Worm (Caenorhabditis elegans): Measurements from ENCODE around the gene srlf-13.

Gene srlf-13

DNA sequence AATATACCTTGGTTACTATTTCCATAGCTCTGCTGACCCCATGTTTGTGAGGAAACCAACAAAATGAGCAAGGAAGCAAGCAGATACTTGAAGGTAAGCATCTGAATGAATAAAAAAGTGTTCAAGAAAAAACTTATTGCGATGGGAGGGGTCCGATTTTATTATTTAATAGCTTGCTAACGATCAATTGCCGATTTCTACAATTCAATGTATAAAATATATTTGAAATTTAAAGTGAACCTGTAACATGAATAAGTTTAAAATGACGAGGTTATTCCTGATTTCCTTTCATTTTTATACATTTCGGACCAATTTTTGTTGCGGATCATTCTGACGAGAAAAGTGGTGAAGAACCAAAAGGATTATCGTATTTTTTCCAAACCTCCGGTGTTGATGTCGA, at the start of gene srlf-13:
TSS of gene srlf-13 (minus strand) at position 101 of the 400 bp plus-strand sequence.
- no peak for TF ChIP-seq Y95B8A.8 (GFP tag; IDR thresholded peaks at IDR 0.05)
- no peak for TF ChIP-seq repo-1 (tag; optimal IDR thresholded peaks at IDR 0.05)
- TF ChIP-seq fkh-3 (tag; optimal IDR thresholded peaks at IDR 0.05): no peak
- TF ChIP-seq rpc-1 (optimal IDR thresholded peaks at IDR 0.05): no peak
- TF ChIP-seq rpc-1 (tag; optimal IDR thresholded peaks at IDR 0.05): no peak
- no peak for TF ChIP-seq nhr-80 (tag; optimal IDR thresholded peaks at IDR 0.05)
- TF ChIP-seq gei-17 (GFP tag; optimal IDR thresholded peaks at IDR 0.05): no peak
- no peak for TF ChIP-seq madf-10 (tag; optimal IDR thresholded peaks at IDR 0.05)
- TF ChIP-seq tlf-1 (GFP tag; optimal IDR thresholded peaks at IDR 0.05): no peak
- no peak for TF ChIP-seq ccch-3 (GFP tag; optimal IDR thresholded peaks at IDR 0.05)
- TF ChIP-seq mes-4 (tag; optimal IDR thresholded peaks at IDR 0.05): no peak

ce11 chrIV:10936906-10937540, 40.6 kb upstream of the srlf-13 start, which contains the start of gene fic-1:
TSS of gene fic-1 (plus strand) at chrIV:10937454.
- no peak for TF ChIP-seq ceh-100 (GFP tag; IDR thresholded peaks at IDR 0.05)
- no peak; the same call in 1 of the 2 replicates for TF ChIP-seq pbrm-1 (GFP tag; IDR thresholded peaks at IDR 0.05)
- peak; percentile 81 for TF ChIP-seq xnd-1 (tag; optimal IDR thresholded peaks at IDR 0.05)
- TF ChIP-seq snpc-1.1 (tag; optimal IDR thresholded peaks at IDR 0.05; ENCODE audit: insufficient read depth): no peak
- no peak for TF ChIP-seq Y79H2A.3 (GFP tag; conservative IDR thresholded peaks at IDR 0.05)
- no peak for TF ChIP-seq aptf-3 (GFP tag; IDR thresholded peaks at IDR 0.05)
- TF ChIP-seq lag-1 (GFP tag; IDR thresholded peaks at IDR 0.05): no peak
- no peak for TF ChIP-seq B0336.3 (GFP tag; IDR thresholded peaks at IDR 0.05)
- no peak for TF ChIP-seq F57A8.1 (GFP tag; optimal IDR thresholded peaks at IDR 0.05)
- TF ChIP-seq madf-3 (GFP tag; IDR thresholded peaks at IDR 0.05): no peak
- no peak for TF ChIP-seq tbx-9 (tag; optimal IDR thresholded peaks at IDR 0.05; ENCODE audit: borderline replicate concordance)
- TF ChIP-seq aptf-2 (GFP tag; conservative IDR thresholded peaks at IDR 0.05): no peak
- TF ChIP-seq nfya-2 (GFP tag; IDR thresholded peaks at IDR 0.05): no peak
- no peak for TF ChIP-seq pha-4 (tag; optimal IDR thresholded peaks at IDR 0.05)
- no peak for TF ChIP-seq ama-1 (optimal IDR thresholded peaks at IDR 0.05)
- no peak for TF ChIP-seq ama-1 (GFP tag; optimal IDR thresholded peaks at IDR 0.05)
- TF ChIP-seq attf-5 (GFP tag; optimal IDR thresholded peaks at IDR 0.05): peak; percentile 54
- TF ChIP-seq hrde-1 (tag; optimal IDR thresholded peaks at IDR 0.05; ENCODE audit: borderline replicate concordance): no peak
- TF ChIP-seq ztf-6 (GFP tag; IDR thresholded peaks at IDR 0.05): no peak
- TF ChIP-seq rec-8 (tag; optimal IDR thresholded peaks at IDR 0.05): no peak
- no peak for TF ChIP-seq mcd-1 (GFP tag; IDR thresholded peaks at IDR 0.05)
- TF ChIP-seq F39B2.1 (GFP tag; IDR thresholded peaks at IDR 0.05): no peak
- TF ChIP-seq lsl-1 (GFP tag; optimal IDR thresholded peaks at IDR 0.05): peak; percentile 86
- TF ChIP-seq rcor-1 (GFP tag; IDR thresholded peaks at IDR 0.05): peak; percentile 30; the same call in 1 of the 2 replicates
- no peak for TF ChIP-seq B0261.1 (tag; optimal IDR thresholded peaks at IDR 0.05)
- TF ChIP-seq F49E8.2 (tag; optimal IDR thresholded peaks at IDR 0.05; ENCODE audit: insufficient read depth): no peak
- no peak for TF ChIP-seq him-1 (tag; optimal IDR thresholded peaks at IDR 0.05)
- peak; percentile 21 for TF ChIP-seq F23B12.7 (tag; optimal IDR thresholded peaks at IDR 0.05; ENCODE audit: insufficient read depth)
- no peak for TF ChIP-seq Y53G8AR.9 (GFP tag; conservative IDR thresholded peaks at IDR 0.05)
- no peak for TF ChIP-seq snpc-4 (GFP tag; optimal IDR thresholded peaks at IDR 0.05)
- TF ChIP-seq snpc-4 (tag; optimal IDR thresholded peaks at IDR 0.05): peak in 2 of 4 experiments; percentile 2 to 15
- TF ChIP-seq egl-18 (GFP tag; IDR thresholded peaks at IDR 0.05): no peak
- TF ChIP-seq unc-62 (GFP tag; optimal IDR thresholded peaks at IDR 0.05): peak; percentile 48
- TF ChIP-seq ztf-3 (GFP tag; optimal IDR thresholded peaks at IDR 0.05): no peak
- no peak for TF ChIP-seq let-526 (GFP tag; IDR thresholded peaks at IDR 0.05)
- peak; percentile 48; the same call in 1 of the 2 replicates for TF ChIP-seq cebp-1 (GFP tag; IDR thresholded peaks at IDR 0.05)
- peak; percentile 90 for TF ChIP-seq cebp-1 (tag; optimal IDR thresholded peaks at IDR 0.05)
- TF ChIP-seq gei-17 (GFP tag; optimal IDR thresholded peaks at IDR 0.05): no peak

All from whole organism, young adult.